Worm (Caenorhabditis elegans): ENCODE measurements around the gene F59B2.13.

ce11 chrIII:9002545-9002944 is 24.3 kb downstream of the F59B2.13 start, which contains the start of the genes F59B2.15 and zif-1:
- TF ChIP-seq F37B4.10 (GFP tag; IDR thresholded peaks at IDR 0.05) (no peak), nhr-90 (tag; optimal IDR thresholded peaks at IDR 0.05) (no peak), snpc-4 (GFP tag; optimal IDR thresholded peaks at IDR 0.05) (no peak), snpc-4 (tag; optimal IDR thresholded peaks at IDR 0.05) (no peak), C17E4.6 (GFP tag; IDR thresholded peaks at IDR 0.05) (no peak), lag-1 (GFP tag; IDR thresholded peaks at IDR 0.05) (no peak), F23B12.7 (tag; optimal IDR thresholded peaks at IDR 0.05; ENCODE audit: insufficient read depth) (no peak), nhr-80 (tag; optimal IDR thresholded peaks at IDR 0.05) (no peak), let-526 (GFP tag; IDR thresholded peaks at IDR 0.05) (no peak), bed-1 (GFP tag; IDR thresholded peaks at IDR 0.05) (no peak), ama-1 (optimal IDR thresholded peaks at IDR 0.05) (no peak), ama-1 (GFP tag; optimal IDR thresholded peaks at IDR 0.05) (no peak), pha-4 (tag; optimal IDR thresholded peaks at IDR 0.05) (no peak), atf-7 (tag; optimal IDR thresholded peaks at IDR 0.05) (no peak), somi-1 (GFP tag; optimal IDR thresholded peaks at IDR 0.05) (no peak)
